Fruit fly (Drosophila melanogaster) whole organism, embryonic: Measurements from ENCODE around the gene nompC.

ENCODE experiments used
- Abd-B ChIP-seq: fragments of 200-800 bp; sonication (Bioruptor generic); optimal IDR thresholded peaks from 2 replicates; lab custom pipeline; 2018; ENCODE audit warnings: missing biosample characterization, mild to moderate bottlenecking, missing genetic modification characterization, moderate library complexity
- Asciz ChIP-seq: fragments of 200-800 bp; sonication (Bioruptor generic); optimal IDR thresholded peaks from 2 replicates; lab custom pipeline; 2017; ENCODE audit warnings: missing biosample characterization, mild to moderate bottlenecking, missing genetic modification characterization, missing genetic modification reagents
- Blimp-1 ChIP-seq: fragments of 200-800 bp; sonication (Bioruptor generic); optimal IDR thresholded peaks from 3 replicates; lab custom pipeline; 2018; ENCODE audit warnings: missing biosample characterization, missing genetic modification characterization, mild to moderate bottlenecking, moderate library complexity, missing genetic modification reagents
- CG11247 ChIP-seq: fragments of 200-800 bp; sonication (Bioruptor generic); IDR thresholded peaks from 2 replicates; pipeline ENCODE4 v1.3.6; 2022; ENCODE audit warnings: missing biosample characterization, missing genetic modification characterization
- CG13287 ChIP-seq: fragments of 200-800 bp; sonication (Bioruptor generic); IDR thresholded peaks from 2 replicates; pipeline ENCODE4 v1.3.6; 2022; ENCODE audit warnings: missing biosample characterization, missing genetic modification characterization; ENCODE audit not compliant: partially characterized antibody
- CG13296 ChIP-seq: fragments of 200-800 bp; sonication (Bioruptor generic); optimal IDR thresholded peaks from 3 replicates; lab custom pipeline; 2018; ENCODE audit warnings: missing biosample characterization, mild to moderate bottlenecking, missing genetic modification characterization
- CG15073 ChIP-seq: fragments of 200-800 bp; sonication (Bioruptor generic); optimal IDR thresholded peaks from 2 replicates; lab custom pipeline; 2016; ENCODE audit warnings: missing biosample characterization, missing genetic modification characterization
- CG16813 ChIP-seq: fragments of 200-800 bp; sonication (Bioruptor generic); IDR thresholded peaks from 3 replicates; pipeline ENCODE4 v1.3.6; 2022; ENCODE audit warnings: missing biosample characterization, missing genetic modification characterization; ENCODE audit not compliant: partially characterized antibody
- CG16863 ChIP-seq: fragments of 200-800 bp; sonication (Bioruptor generic); optimal IDR thresholded peaks from 3 replicates; lab custom pipeline; 2016; ENCODE audit warnings: missing biosample characterization, missing genetic modification characterization
- CG17385 ChIP-seq: fragments of 200-800 bp; sonication (Bioruptor generic); optimal IDR thresholded peaks from 3 replicates; lab custom pipeline; 2018; ENCODE audit warnings: missing biosample characterization, mild to moderate bottlenecking, missing genetic modification characterization
- CG17612 ChIP-seq: fragments of 200-800 bp; sonication (Bioruptor generic); IDR thresholded peaks from 2 replicates; pipeline ENCODE4 v1.3.6; 2022; ENCODE audit warnings: missing biosample characterization, missing genetic modification characterization
- CG31224 ChIP-seq: fragments of 200-800 bp; sonication (Bioruptor generic); IDR thresholded peaks from 2 replicates; pipeline ENCODE4 v1.3.6; 2022; ENCODE audit warnings: missing biosample characterization, missing genetic modification characterization
- CG6254 ChIP-seq: fragments of 200-800 bp; sonication (Bioruptor generic); optimal IDR thresholded peaks from 3 replicates; lab custom pipeline; 2017; ENCODE audit warnings: mild to moderate bottlenecking, missing biosample characterization, missing genetic modification reagents, missing genetic modification characterization
- CG7745 ChIP-seq: fragments of 200-800 bp; sonication (Bioruptor generic); optimal IDR thresholded peaks from 2 replicates; lab custom pipeline; 2018; ENCODE audit warnings: missing biosample characterization, mild to moderate bottlenecking, missing genetic modification characterization, moderate library complexity
- CG7786 ChIP-seq: fragments of 200-800 bp; sonication (Bioruptor generic); optimal IDR thresholded peaks from 2 replicates; lab custom pipeline; 2016; ENCODE audit warnings: missing biosample characterization, missing genetic modification characterization
- CG7928 ChIP-seq: fragments of 200-800 bp; sonication (Bioruptor generic); optimal IDR thresholded peaks from 2 replicates; lab custom pipeline; 2017; ENCODE audit warnings: missing biosample characterization, mild to moderate bottlenecking, missing genetic modification characterization
- CG7987 ChIP-seq: fragments of 200-800 bp; sonication (Bioruptor generic); optimal IDR thresholded peaks from 2 replicates; lab custom pipeline; 2018; ENCODE audit warnings: missing biosample characterization, mild to moderate bottlenecking, missing genetic modification characterization, moderate library complexity
- CG9215 ChIP-seq: fragments of 200-800 bp; sonication (Bioruptor generic); IDR thresholded peaks from 2 replicates; pipeline ENCODE4 v1.3.6; 2022; ENCODE audit warnings: missing biosample characterization, missing genetic modification characterization
- CG9609 ChIP-seq: fragments of 200-800 bp; sonication (Bioruptor generic); optimal IDR thresholded peaks from 3 replicates; lab custom pipeline; 2016; ENCODE audit warnings: missing biosample characterization, missing genetic modification characterization
- Deaf1 ChIP-seq: fragments of 200-800 bp; optimal IDR thresholded peaks from 3 replicates; lab custom pipeline; 2019; ENCODE audit warnings: missing biosample characterization, mild to moderate bottlenecking, missing genetic modification characterization, moderate library complexity
- E2f2 ChIP-seq: fragments of 200-800 bp; sonication (Bioruptor generic); IDR thresholded peaks from 2 replicates; pipeline ENCODE4 v1.3.6; 2022; ENCODE audit warnings: missing biosample characterization, missing genetic modification characterization
- Elba2 ChIP-seq: fragments of 200-800 bp; sonication (Bioruptor generic); optimal IDR thresholded peaks from 3 replicates; lab custom pipeline; 2016; ENCODE audit warnings: missing biosample characterization, missing genetic modification characterization
- H2.0 ChIP-seq: fragments of 200-800 bp; sonication (Bioruptor generic); IDR thresholded peaks from 2 replicates; pipeline ENCODE4 v1.3.6; 2022; ENCODE audit warnings: missing biosample characterization, missing genetic modification characterization
- Jarid2 ChIP-seq: fragments of 200-800 bp; sonication (Bioruptor generic); optimal IDR thresholded peaks from 3 replicates; lab custom pipeline; 2017; ENCODE audit warnings: mild to moderate bottlenecking, missing biosample characterization, missing genetic modification reagents, missing genetic modification characterization
- Oaz ChIP-seq: fragments of 200-800 bp; sonication (Bioruptor generic); IDR thresholded peaks from 2 replicates; pipeline ENCODE4 v1.3.6; 2022; ENCODE audit warnings: missing biosample characterization, missing genetic modification characterization
- Pdp1 ChIP-seq, 2 experiments: fragments of 200-800 bp; sonication (Bioruptor generic); optimal IDR thresholded peaks; 3 replicates each; lab custom pipeline; 2016; ENCODE audit warnings: missing biosample characterization in 2 of 2, missing genetic modification characterization in 2 of 2, mild to moderate bottlenecking in 1 of 2, moderate library complexity in 1 of 2
- Sox100B ChIP-seq: fragments of 200-800 bp; sonication (Bioruptor generic); optimal IDR thresholded peaks from 3 replicates; lab custom pipeline; 2018; ENCODE audit warnings: missing biosample characterization, mild to moderate bottlenecking, missing genetic modification characterization
- Xbp1 ChIP-seq: fragments of 200-800 bp; sonication (Bioruptor generic); optimal IDR thresholded peaks from 3 replicates; lab custom pipeline; 2016; ENCODE audit warnings: missing biosample characterization, mild to moderate bottlenecking, missing genetic modification characterization
- Xrp1 ChIP-seq: fragments of 200-800 bp; sonication (Bioruptor generic); IDR thresholded peaks from 2 replicates; pipeline ENCODE4 v1.3.6; 2022; ENCODE audit warnings: missing biosample characterization, missing genetic modification characterization
- ab ChIP-seq: fragments of 200-800 bp; sonication (Bioruptor generic); optimal IDR thresholded peaks from 2 replicates; lab custom pipeline; 2016; ENCODE audit warnings: missing biosample characterization, missing genetic modification characterization
- aop ChIP-seq: fragments of 200-800 bp; sonication (Bioruptor generic); IDR thresholded peaks from 2 replicates; pipeline ENCODE4 v1.3.6; 2022; ENCODE audit warnings: missing biosample characterization, missing genetic modification characterization
- ara ChIP-seq: fragments of 200-800 bp; sonication (Bioruptor generic); IDR thresholded peaks from 2 replicates; pipeline ENCODE4 v1.3.6; 2022; ENCODE audit warnings: missing biosample characterization, missing genetic modification characterization
- cato ChIP-seq: fragments of 200-800 bp; sonication (Bioruptor generic); optimal IDR thresholded peaks from 2 replicates; lab custom pipeline; 2016; ENCODE audit warnings: missing biosample characterization, missing genetic modification characterization, borderline replicate concordance
- chn ChIP-seq: fragments of 200-800 bp; sonication (Bioruptor generic); optimal IDR thresholded peaks from 2 replicates; lab custom pipeline; 2016; ENCODE audit warnings: missing biosample characterization, missing genetic modification characterization
- ci ChIP-seq: fragments of 200-800 bp; sonication (Bioruptor generic); IDR thresholded peaks from 3 replicates; pipeline ENCODE4 v1.3.6; 2022; ENCODE audit warnings: missing biosample characterization, missing genetic modification characterization
- dmrt11E ChIP-seq: fragments of 200-800 bp; sonication (Bioruptor generic); optimal IDR thresholded peaks from 3 replicates; lab custom pipeline; 2018; ENCODE audit warnings: missing biosample characterization, mild to moderate bottlenecking, missing genetic modification characterization, moderate library complexity
- eve ChIP-seq, 2 experiments: fragments of >200 bp; optimal IDR thresholded peaks; 2 replicates each; lab custom pipeline; 2017; ENCODE audit warnings: missing biosample characterization in 2 of 2, missing genetic modification characterization in 2 of 2
- gsb-n ChIP-seq: fragments of 200-800 bp; sonication (Bioruptor generic); optimal IDR thresholded peaks from 3 replicates; lab custom pipeline; 2018; ENCODE audit warnings: missing biosample characterization, mild to moderate bottlenecking, missing genetic modification characterization
- jumu ChIP-seq: fragments of 200-800 bp; sonication (Bioruptor generic); optimal IDR thresholded peaks from 3 replicates; lab custom pipeline; 2016; ENCODE audit warnings: missing biosample characterization, missing genetic modification characterization
- kni ChIP-seq: fragments of 200-800 bp; sonication (Bioruptor generic); optimal IDR thresholded peaks from 3 replicates; lab custom pipeline; 2017; ENCODE audit warnings: mild to moderate bottlenecking, missing biosample characterization, missing genetic modification reagents, missing genetic modification characterization
- lbe ChIP-seq: fragments of 200-800 bp; sonication (Bioruptor generic); optimal IDR thresholded peaks from 2 replicates; lab custom pipeline; 2016; ENCODE audit warnings: missing biosample characterization, mild to moderate bottlenecking, missing genetic modification characterization
- lmd ChIP-seq: fragments of 200-800 bp; sonication (Bioruptor generic); IDR thresholded peaks from 2 replicates; pipeline ENCODE4 v1.3.6; 2022; ENCODE audit warnings: missing biosample characterization, missing genetic modification characterization
- peb ChIP-seq: fragments of 200-800 bp; sonication (Bioruptor generic); IDR thresholded peaks from 2 replicates; pipeline ENCODE4 v1.3.6; 2022; ENCODE audit warnings: missing biosample characterization, missing genetic modification characterization
- pho ChIP-seq: fragments of 200-800 bp; sonication (Bioruptor generic); optimal IDR thresholded peaks from 2 replicates; lab custom pipeline; 2016; ENCODE audit warnings: missing biosample characterization, missing genetic modification characterization
- sqz ChIP-seq: fragments of 200-800 bp; sonication (Bioruptor generic); optimal IDR thresholded peaks from 3 replicates; lab custom pipeline; 2018; ENCODE audit warnings: missing biosample characterization, mild to moderate bottlenecking, missing genetic modification characterization
- tll ChIP-seq, 2 experiments: fragments of 200-800 bp in 1 of 2; fragments of >200 bp in 1 of 2; sonication (Bioruptor generic) in 1 of 2; optimal IDR thresholded peaks; 2 replicates each; lab custom pipeline; 2017 to 2019; ENCODE audit warnings: missing biosample characterization in 2 of 2, missing genetic modification characterization in 2 of 2, mild to moderate bottlenecking in 1 of 2, moderate library complexity in 1 of 2
- tx ChIP-seq: fragments of 200-800 bp; sonication (Bioruptor generic); optimal IDR thresholded peaks from 2 replicates; lab custom pipeline; 2016; ENCODE audit warnings: missing biosample characterization, missing genetic modification characterization

The nompC gene

DNA sequence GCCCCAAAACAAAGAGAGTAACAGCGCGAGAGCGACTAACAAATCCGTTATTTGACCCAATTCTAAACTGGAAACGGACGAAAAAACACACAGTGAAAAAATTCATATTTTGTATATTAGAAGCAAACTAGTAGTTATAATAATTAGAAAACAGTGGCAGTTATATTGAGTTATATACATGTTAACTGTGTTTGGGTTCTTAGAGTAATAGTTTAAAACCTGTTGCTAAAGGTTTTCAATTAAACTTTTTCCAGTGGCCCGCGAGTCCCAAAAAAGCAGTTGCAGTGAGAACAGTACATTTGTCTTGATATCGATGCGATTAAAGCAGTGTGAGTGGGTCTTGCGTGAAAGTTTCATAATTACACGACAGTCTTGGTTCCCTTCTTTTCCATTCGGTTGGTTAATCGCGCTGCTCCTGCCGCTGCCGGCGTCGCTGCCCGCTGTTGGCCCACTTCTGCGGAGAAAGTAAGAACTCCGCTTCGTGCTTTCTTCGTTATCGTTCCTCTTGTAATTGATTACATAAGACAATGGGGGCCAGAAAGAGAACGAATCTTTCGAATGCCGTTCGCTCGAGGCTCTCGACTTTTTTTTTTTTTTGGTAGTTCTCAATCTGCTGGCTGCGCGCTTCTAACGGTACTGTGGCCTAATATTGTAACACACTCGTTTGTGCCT lies 48.6 kb upstream of the nompC start (continued):
- TF ChIP-seq gsb-n (tag; lab: Kevin White, UChicago) (peak; percentile 49), Xrp1 (GFP tag; lab: Robert Waterston, UW) (peak; percentile 29; the same call in 1 of the 2 replicates), CG7928 (GFP tag; lab: Kevin White, UChicago) (no peak), CG6254 (GFP tag; lab: Kevin White, UChicago) (peak; percentile 56), pho (GFP tag; lab: Kevin White, UChicago) (no peak), Asciz (GFP tag; lab: Kevin White, UChicago) (no peak), lbe (peak; percentile 49), E2f2 (GFP tag; lab: Robert Waterston, UW) (peak; percentile 21; the same call in 1 of the 2 replicates), Deaf1 (tag; lab: Kevin White, UChicago) (no peak), jumu (no peak), CG7745 (tag; lab: Kevin White, UChicago) (no peak), CG16863 (GFP tag; lab: Kevin White, UChicago) (peak; percentile 23), CG16813 (GFP tag; lab: Robert Waterston, UW) (no peak), Oaz (GFP tag; lab: Robert Waterston, UW) (no peak), tll (GFP tag; optimal IDR thresholded peaks at IDR 0.05; lab: Kevin White, UChicago) (no peak), H2.0 (GFP tag; lab: Robert Waterston, UW) (0 out of 2 replicates have a peak, but pooled peaks have one; percentile 12), lmd (GFP tag; lab: Robert Waterston, UW) (no peak), ara (GFP tag; lab: Robert Waterston, UW) (no peak), Sox100B (GFP tag; lab: Kevin White, UChicago) (peak; percentile 26), CG15073 (no peak), cato (GFP tag; lab: Kevin White, UChicago) (peak; percentile 32), CG11247 (GFP tag; lab: Robert Waterston, UW) (no peak), CG13296 (GFP tag; lab: Kevin White, UChicago) (no peak), aop (GFP tag; lab: Robert Waterston, UW) (no peak)

DNA sequence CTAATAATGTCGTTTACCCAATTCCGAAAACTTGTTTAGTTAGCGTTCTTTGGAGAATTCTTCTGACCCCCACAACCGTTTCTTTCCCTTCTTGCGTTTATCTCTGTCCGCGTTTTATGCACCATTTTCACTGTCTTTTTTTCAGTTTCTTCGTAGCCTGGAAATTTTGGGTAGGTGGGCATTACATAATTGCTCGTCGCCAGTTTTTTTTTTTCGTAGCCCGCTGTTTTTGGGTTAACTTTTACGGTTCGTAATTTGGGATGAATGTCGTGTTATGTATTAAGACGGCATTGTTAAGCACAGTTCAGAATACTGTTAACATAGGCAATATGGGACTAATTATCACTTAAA lies 48.1 kb upstream of the nompC start:
- TF ChIP-seq CG31224 (GFP tag; lab: Robert Waterston, UW) (no peak), Blimp-1 (peak; percentile 21), ab (GFP tag; lab: Kevin White, UChicago) (no peak), chn (GFP tag; lab: Kevin White, UChicago) (no peak), Pdp1 (GFP tag; optimal IDR thresholded peaks at IDR 0.05; lab: Kevin White, UChicago) (peak in 1 of 2 experiments; percentile 49), ci (GFP tag; lab: Robert Waterston, UW) (0 out of 3 replicates have a peak, but pooled peaks have one; percentile 20), kni (GFP tag; lab: Kevin White, UChicago) (peak; percentile 67), eve (GFP tag; optimal IDR thresholded peaks at IDR 0.05; lab: Kevin White, UChicago) (peak in 1 of 2 experiments; percentile 4), sqz (GFP tag; lab: Kevin White, UChicago) (peak; percentile 70)

DNA sequence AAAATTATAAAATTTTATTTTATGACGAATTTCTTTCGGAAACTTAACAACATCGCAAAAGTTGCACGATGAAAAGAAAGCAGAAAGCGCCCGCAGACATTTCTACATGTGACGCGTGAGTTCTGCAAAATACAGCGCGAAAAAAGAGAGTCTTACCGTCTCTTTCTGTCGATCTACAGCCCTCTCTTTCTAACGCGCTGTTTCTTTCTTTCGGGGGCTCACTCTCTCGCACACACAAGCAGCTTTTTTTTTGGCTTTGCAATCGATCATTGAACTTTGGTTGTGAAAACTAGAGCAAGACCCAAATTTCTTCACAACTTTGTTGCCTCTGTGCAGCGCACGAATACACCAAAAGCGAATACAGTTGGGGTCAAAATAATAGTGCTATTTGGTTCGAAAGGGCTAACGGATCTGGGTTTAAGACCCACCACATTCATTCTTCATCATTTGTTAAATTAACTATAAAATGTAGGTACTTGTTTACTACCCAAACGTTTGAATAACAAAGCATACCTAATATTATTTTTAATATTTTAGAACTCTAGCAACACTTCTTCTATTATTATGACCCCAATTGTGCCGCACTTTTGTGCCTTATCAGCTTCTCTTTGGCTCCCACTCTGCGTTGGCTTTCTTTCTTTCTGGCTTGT lies 46.9 kb upstream of the nompC start:
- peak; percentile 47 for TF ChIP-seq CG9609 (GFP tag; lab: Kevin White, UChicago)
- TF ChIP-seq dmrt11E (tag; lab: Kevin White, UChicago): peak; percentile 79
- no peak for TF ChIP-seq tx (GFP tag; lab: Kevin White, UChicago)
- peak; percentile 70 for TF ChIP-seq peb (GFP tag; lab: Robert Waterston, UW)
- no peak for TF ChIP-seq Elba2 (GFP tag; lab: Kevin White, UChicago)
- peak; percentile 52 for TF ChIP-seq Jarid2 (GFP tag; lab: Kevin White, UChicago)
- TF ChIP-seq CG7786 (GFP tag; lab: Kevin White, UChicago): peak; percentile 46
- TF ChIP-seq CG13287 (GFP tag; lab: Robert Waterston, UW): no peak
- peak; percentile 70 for TF ChIP-seq Abd-B (GFP tag; lab: Kevin White, UChicago)
- TF ChIP-seq CG17385 (GFP tag; lab: Kevin White, UChicago): peak; percentile 89
- no peak for TF ChIP-seq CG17612 (GFP tag; lab: Robert Waterston, UW)
- peak; percentile 4 for TF ChIP-seq CG7987 (GFP tag; lab: Kevin White, UChicago)
- TF ChIP-seq CG9215 (GFP tag; lab: Robert Waterston, UW): peak; percentile 20; the same call in 1 of the 2 replicates
- peak; percentile 76 for TF ChIP-seq Xbp1 (GFP tag; lab: Kevin White, UChicago)
